Worm (Caenorhabditis elegans): ENCODE measurements around the gene F32B6.4.

ce11 chrIV:9852818-9853466, 38.9 kb downstream of the F32B6.4 start:
- TF ChIP-seq gmeb-2 (tag; optimal IDR thresholded peaks at IDR 0.05) (no peak), Y22D7AL.16 (tag; optimal IDR thresholded peaks at IDR 0.05) (no peak), ceh-9 (tag; optimal IDR thresholded peaks at IDR 0.05) (no peak), ttx-3 (tag; optimal IDR thresholded peaks at IDR 0.05) (no peak), fax-1 (tag; optimal IDR thresholded peaks at IDR 0.05) (no peak), rnt-1 (tag; optimal IDR thresholded peaks at IDR 0.05) (no peak), nhr-11 (tag; optimal IDR thresholded peaks at IDR 0.05) (no peak), unc-3 (GFP tag; conservative IDR thresholded peaks at IDR 0.05) (no peak), unc-3 (tag; optimal IDR thresholded peaks at IDR 0.05) (no peak), hlh-15 (tag; optimal IDR thresholded peaks at IDR 0.05) (no peak), sdc-2 (tag; optimal IDR thresholded peaks at IDR 0.05) (peak; percentile 9), lim-6 (tag; optimal IDR thresholded peaks at IDR 0.05) (no peak), ama-1 (optimal IDR thresholded peaks at IDR 0.05) (no peak)
